Fruit fly (Drosophila melanogaster): Measurements from ENCODE around the gene CG43376.
A peak's percentile ranks its signal among the peaks of the same experiment; 100 is the strongest.

CG43376 gene

DNA sequence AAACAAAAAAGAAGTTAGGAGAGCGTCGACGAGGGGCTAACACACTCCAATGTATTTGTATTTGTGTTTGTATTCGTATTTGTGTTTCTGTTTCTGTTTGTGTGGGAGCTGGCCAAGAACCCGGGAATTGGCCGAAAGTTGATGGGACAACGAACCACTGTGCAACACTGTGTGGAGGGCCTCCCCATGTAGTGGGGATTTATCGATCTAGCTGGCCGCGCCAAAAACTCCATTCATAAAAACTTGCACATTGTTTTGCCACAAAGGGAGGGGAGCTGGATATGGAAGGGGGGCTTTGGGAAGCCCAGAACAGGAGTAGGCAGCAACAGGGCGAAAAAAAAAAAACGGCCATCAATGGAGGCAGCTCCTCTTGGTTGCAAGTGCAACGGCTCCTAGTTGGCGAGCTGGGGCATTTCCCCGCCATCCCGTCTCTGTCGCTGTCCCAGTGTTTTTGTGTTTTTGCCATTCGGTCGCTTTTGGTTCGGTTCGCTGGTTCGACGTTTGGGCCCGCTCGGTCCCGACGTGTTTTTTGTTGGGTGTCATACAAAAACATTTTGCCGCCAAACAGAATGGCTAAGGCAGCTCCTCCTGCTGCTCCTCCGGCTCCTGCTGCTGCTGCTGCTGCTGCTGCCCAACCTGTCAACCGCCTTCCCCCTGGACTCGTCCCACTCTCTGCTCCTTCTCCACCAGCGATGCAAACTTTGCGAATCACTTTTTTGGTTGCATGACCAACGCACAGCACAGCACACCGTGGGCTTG lies 3.3 kb downstream of the CG43376 start (continued):
- TF ChIP-seq CG14860 (GFP tag; IDR thresholded peaks at IDR 0.05; ENCODE audit: partially characterized antibody) = no peak
- no peak for TF ChIP-seq MESR4 (GFP tag; optimal IDR thresholded peaks at IDR 0.05)
- TF ChIP-seq Bteb2 (GFP tag; optimal IDR thresholded peaks at IDR 0.05) = no peak
- no peak for TF ChIP-seq Hr51 (GFP tag; optimal IDR thresholded peaks at IDR 0.05)
- TF ChIP-seq CG43689 (GFP tag; IDR thresholded peaks at IDR 0.05) = 0 out of 2 replicates have a peak, but pooled peaks have one; percentile 21
- no peak for TF ChIP-seq CG15269 (tag; optimal IDR thresholded peaks at IDR 0.05)
- TF ChIP-seq row (GFP tag; IDR thresholded peaks at IDR 0.05) = peak; percentile 26; the same call in 1 of the 3 replicates
- TF ChIP-seq Ets65A (GFP tag) = peak; percentile 46
- TF ChIP-seq bsh (GFP tag; optimal IDR thresholded peaks at IDR 0.05) = no peak

DNA sequence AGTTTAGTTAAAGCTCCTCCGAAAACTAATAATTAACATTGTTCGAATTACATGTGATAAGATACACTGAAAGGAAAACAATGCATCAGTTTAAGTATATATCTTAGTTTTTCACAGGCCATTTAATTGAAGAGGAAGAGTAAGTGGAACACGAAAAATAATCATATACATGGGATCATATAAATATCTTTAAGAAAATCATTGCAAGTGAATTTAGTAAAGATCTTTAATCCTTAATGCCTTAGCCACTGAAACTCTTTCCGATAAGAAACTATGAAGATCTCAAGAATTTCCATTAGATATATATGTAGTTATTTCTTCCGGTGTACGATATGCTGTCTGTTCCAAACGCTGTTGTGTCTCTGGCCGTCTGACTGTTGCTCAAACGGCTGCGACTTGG lies 4.9 kb downstream of the CG43376 start:
- TF ChIP-seq CG10565 (GFP tag; optimal IDR thresholded peaks at IDR 0.05) = no peak
- no peak for TF ChIP-seq insv (GFP tag; optimal IDR thresholded peaks at IDR 0.05)
- TF ChIP-seq Optix (GFP tag; IDR thresholded peaks at IDR 0.05) = no peak
- TF ChIP-seq CG3281 (GFP tag; optimal IDR thresholded peaks at IDR 0.05) = peak; percentile 52
- peak; percentile 4 for TF ChIP-seq CG15011 (GFP tag; optimal IDR thresholded peaks at IDR 0.05)
- peak; percentile 37 for TF ChIP-seq CG1233 (GFP tag; optimal IDR thresholded peaks at IDR 0.05)
- TF ChIP-seq peb (GFP tag; IDR thresholded peaks at IDR 0.05) = no peak
- TF ChIP-seq CG1602 (GFP tag; optimal IDR thresholded peaks at IDR 0.05) = peak; percentile 53
- TF ChIP-seq Dfd (GFP tag; optimal IDR thresholded peaks at IDR 0.05) = no peak
- peak; percentile 50 for TF ChIP-seq CG10147 (GFP tag; optimal IDR thresholded peaks at IDR 0.05)
- TF ChIP-seq Sry-β (GFP tag; optimal IDR thresholded peaks at IDR 0.05) = no peak
- TF ChIP-seq CG32767 (GFP tag; IDR thresholded peaks at IDR 0.05) = no peak
- TF ChIP-seq bcd (GFP tag; optimal IDR thresholded peaks at IDR 0.05) = peak; percentile 54
- TF ChIP-seq CG12391 (tag; optimal IDR thresholded peaks at IDR 0.05) = peak; percentile 76
- peak; percentile 88 for TF ChIP-seq CG11504 (tag; optimal IDR thresholded peaks at IDR 0.05)
- TF ChIP-seq gsb-n (tag; optimal IDR thresholded peaks at IDR 0.05) = peak; percentile 32
- peak; percentile 93 for TF ChIP-seq Ets65A (GFP tag)
- TF ChIP-seq CG4404 (GFP tag; IDR thresholded peaks at IDR 0.05) = no peak
- peak; percentile 57; the same call in 1 of the 3 replicates for TF ChIP-seq ci (GFP tag; IDR thresholded peaks at IDR 0.05)
- TF ChIP-seq CG12942 (GFP tag; optimal IDR thresholded peaks at IDR 0.05) = peak; percentile 51
- TF ChIP-seq Hr51 (GFP tag; optimal IDR thresholded peaks at IDR 0.05) = peak; percentile 18 to 83
- peak; percentile 65 for TF ChIP-seq unpg (GFP tag; optimal IDR thresholded peaks at IDR 0.05)
- no peak for TF ChIP-seq CG6813 (GFP tag; optimal IDR thresholded peaks at IDR 0.05)
- TF ChIP-seq vvl (GFP tag; IDR thresholded peaks at IDR 0.05) = peak; percentile 52
- no peak for TF ChIP-seq CG6854 (GFP tag; optimal IDR thresholded peaks at IDR 0.05)
- TF ChIP-seq Nf-YC (tag; optimal IDR thresholded peaks at IDR 0.05) = no peak
- peak; percentile 41; the same call in 1 of the 2 replicates for TF ChIP-seq ssp (GFP tag; IDR thresholded peaks at IDR 0.05)
- TF ChIP-seq ind (GFP tag; optimal IDR thresholded peaks at IDR 0.05) = peak; percentile 44
- no peak for TF ChIP-seq chinmo (GFP tag; IDR thresholded peaks at IDR 0.05; ENCODE audit: partially characterized antibody)
- no peak for TF ChIP-seq CG15696 (tag; optimal IDR thresholded peaks at IDR 0.05)
- no peak for TF ChIP-seq Dip2 (GFP tag; IDR thresholded peaks at IDR 0.05)
- peak; percentile 41 for TF ChIP-seq Asciz (GFP tag; optimal IDR thresholded peaks at IDR 0.05)
- peak; percentile 17 for TF ChIP-seq Camta (GFP tag; optimal IDR thresholded peaks at IDR 0.05)
- TF ChIP-seq trh (GFP tag; optimal IDR thresholded peaks at IDR 0.05) = no peak
- TF ChIP-seq kah (GFP tag; optimal IDR thresholded peaks at IDR 0.05) = no peak
- no peak for TF ChIP-seq p53 (GFP tag; optimal IDR thresholded peaks at IDR 0.05)
- TF ChIP-seq sc (optimal IDR thresholded peaks at IDR 0.05) = no peak
- TF ChIP-seq sc (GFP tag; optimal IDR thresholded peaks at IDR 0.05) = peak; percentile 36
- TF ChIP-seq fd3F (GFP tag; optimal IDR thresholded peaks at IDR 0.05) = peak; percentile 40
- TF ChIP-seq ato (GFP tag; IDR thresholded peaks at IDR 0.05; ENCODE audit: partially characterized antibody) = no peak

All from whole organism, embryonic.